1 fruit fly cellular context compared by ENCODE assay signal in the genomic region with DNA sequence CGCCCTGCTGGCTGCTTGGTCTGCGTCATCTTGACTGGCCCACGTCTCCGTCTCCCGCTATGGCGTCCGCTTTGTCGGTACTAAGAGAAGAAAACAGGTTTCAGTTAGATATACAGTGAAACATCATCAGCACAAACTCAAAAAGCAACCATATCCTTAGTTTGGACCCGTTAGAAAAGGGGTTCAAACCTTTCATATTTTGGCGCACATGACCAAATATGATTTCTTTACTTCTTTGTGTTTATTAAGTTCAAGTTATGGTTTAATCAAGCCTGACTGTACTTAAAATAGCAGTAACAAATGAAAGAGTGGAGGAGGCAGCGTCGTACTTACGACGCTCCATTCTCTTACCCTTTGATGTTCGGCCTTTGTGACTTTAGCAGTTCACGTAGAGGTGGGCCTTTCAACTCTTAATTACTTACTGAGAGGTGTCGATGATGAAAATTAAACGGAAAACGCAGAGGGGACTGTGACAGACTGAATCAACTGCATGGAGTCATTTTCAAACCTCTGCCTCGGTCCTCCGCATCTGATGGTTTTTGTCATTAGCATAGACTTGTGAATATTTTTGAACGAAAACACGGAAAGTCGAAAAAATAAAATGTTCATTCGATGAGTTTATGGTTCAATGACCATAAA.
TF ChIP-seq lines count a peak whose summit lies in the region.

No protein-coding gene starts in this region.

TF ChIP-seq in whole organism, embryonic, 481 proteins besides CTCF, POLR2A, EP300 and RAD21 (continued from another document and continues in another):
- TF ChIP-seq sug (tag; optimal IDR thresholded peaks at IDR 0.05; lab: Kevin White, UChicago) (peak; percentile 27), fd3F (GFP tag; optimal IDR thresholded peaks at IDR 0.05; lab: Kevin White, UChicago) (peak; percentile 71), Sry-δ (GFP tag; optimal IDR thresholded peaks at IDR 0.05; lab: Kevin White, UChicago) (peak; percentile 42), CG3726 (GFP tag; IDR thresholded peaks at IDR 0.05; lab: Robert Waterston, UW) (peak; percentile 79; the same call in 1 of the 3 replicates), CG10209 (GFP tag; optimal IDR thresholded peaks at IDR 0.05; lab: Kevin White, UChicago) (peak; percentile 82), hth (optimal IDR thresholded peaks at IDR 0.05; lab: Kevin White, UChicago) (no peak), pho (GFP tag; optimal IDR thresholded peaks at IDR 0.05; lab: Kevin White, UChicago) (peak; percentile 82), kni (GFP tag; optimal IDR thresholded peaks at IDR 0.05; lab: Kevin White, UChicago) (peak; percentile 1), jumu (GFP tag; optimal IDR thresholded peaks at IDR 0.05; lab: Kevin White, UChicago) (peak; percentile 88), sqz (GFP tag; optimal IDR thresholded peaks at IDR 0.05; lab: Kevin White, UChicago) (no peak), vnd (GFP tag; IDR thresholded peaks at IDR 0.05; lab: Robert Waterston, UW; ENCODE audit: partially characterized antibody) (0 out of 3 replicates have a peak, but pooled peaks have one; percentile 29), CG17361 (GFP tag; IDR thresholded peaks at IDR 0.05; lab: Robert Waterston, UW) (peak; percentile 73), danr (GFP tag; IDR thresholded peaks at IDR 0.05; lab: Robert Waterston, UW) (peak; percentile 74), CG11247 (GFP tag; IDR thresholded peaks at IDR 0.05; lab: Robert Waterston, UW) (peak; percentile 79), sisA (GFP tag; IDR thresholded peaks at IDR 0.05; lab: Robert Waterston, UW) (peak; percentile 81), CG12155 (GFP tag; optimal IDR thresholded peaks at IDR 0.05; lab: Kevin White, UChicago) (peak; percentile 84), jing (GFP tag; optimal IDR thresholded peaks at IDR 0.05; lab: Kevin White, UChicago) (peak; percentile 62), CG18764 (GFP tag; optimal IDR thresholded peaks at IDR 0.05; lab: Kevin White, UChicago) (peak; percentile 58), CG13296 (GFP tag; optimal IDR thresholded peaks at IDR 0.05; lab: Kevin White, UChicago) (peak; percentile 71), slou (GFP tag; optimal IDR thresholded peaks at IDR 0.05; lab: Kevin White, UChicago) (no peak), MBD-R2 (GFP tag; IDR thresholded peaks at IDR 0.05; lab: Robert Waterston, UW) (peak; percentile 56; the same call in 1 of the 2 replicates), Dref (GFP tag; IDR thresholded peaks at IDR 0.05; lab: Robert Waterston, UW) (0 out of 2 replicates have a peak, but pooled peaks have one; percentile 21), CG9215 (GFP tag; IDR thresholded peaks at IDR 0.05; lab: Robert Waterston, UW) (peak; percentile 61; the same call in 1 of the 2 replicates), BtbVII (GFP tag; optimal IDR thresholded peaks at IDR 0.05; lab: Kevin White, UChicago) (peak; percentile 77), CG10959 (GFP tag; IDR thresholded peaks at IDR 0.05; lab: Robert Waterston, UW) (peak; percentile 67), Camta (GFP tag; optimal IDR thresholded peaks at IDR 0.05; lab: Kevin White, UChicago) (peak; percentile 79), CG14667 (GFP tag; IDR thresholded peaks at IDR 0.05; lab: Robert Waterston, UW) (peak; percentile 68; the same call in 1 of the 2 replicates), BEAF-32 (GFP tag; optimal IDR thresholded peaks at IDR 0.05; lab: Kevin White, UChicago) (no peak), CG42726 (GFP tag; IDR thresholded peaks at IDR 0.05; lab: Robert Waterston, UW; ENCODE audit: partially characterized antibody) (no peak), inv (GFP tag; IDR thresholded peaks at IDR 0.05; lab: Robert Waterston, UW; ENCODE audit: partially characterized antibody) (no peak), Neu2 (GFP tag; optimal IDR thresholded peaks at IDR 0.05; lab: Kevin White, UChicago; ENCODE audit: borderline replicate concordance) (no peak), ash1 (GFP tag; optimal IDR thresholded peaks at IDR 0.05; lab: Kevin White, UChicago) (peak; percentile 46), lola (GFP tag; optimal IDR thresholded peaks at IDR 0.05; lab: Kevin White, UChicago) (peak in 1 of 3 experiments; percentile 60), Kr (GFP tag; optimal IDR thresholded peaks at IDR 0.05; lab: Kevin White, UChicago) (no peak), al (GFP tag; IDR thresholded peaks at IDR 0.05; lab: Robert Waterston, UW) (peak; percentile 86), chinmo (GFP tag; IDR thresholded peaks at IDR 0.05; lab: Robert Waterston, UW; ENCODE audit: partially characterized antibody) (0 out of 4 replicates have a peak, but pooled peaks have one; percentile 67), CG15073 (GFP tag; optimal IDR thresholded peaks at IDR 0.05; lab: Kevin White, UChicago) (peak; percentile 11), Fer3 (tag; optimal IDR thresholded peaks at IDR 0.05; lab: Kevin White, UChicago) (peak; percentile 83), schlank (tag; optimal IDR thresholded peaks at IDR 0.05; lab: Kevin White, UChicago) (peak; percentile 52), en (GFP tag; optimal IDR thresholded peaks at IDR 0.05; lab: Kevin White, UChicago) (peak; percentile 54), gcm (GFP tag; optimal IDR thresholded peaks at IDR 0.05; lab: Kevin White, UChicago) (peak; percentile 56), CG1024 (GFP tag; IDR thresholded peaks at IDR 0.05; lab: Robert Waterston, UW) (peak; percentile 77), CG14860 (GFP tag; IDR thresholded peaks at IDR 0.05; lab: Robert Waterston, UW; ENCODE audit: partially characterized antibody) (no peak), tio (GFP tag; optimal IDR thresholded peaks at IDR 0.05; lab: Kevin White, UChicago) (peak; percentile 67), TFAM (GFP tag; optimal IDR thresholded peaks at IDR 0.05; lab: Kevin White, UChicago) (no peak), sob (GFP tag; IDR thresholded peaks at IDR 0.05; lab: Robert Waterston, UW) (peak; percentile 90), CG16779 (GFP tag; IDR thresholded peaks at IDR 0.05; lab: Robert Waterston, UW) (peak; percentile 88), Vsx1 (GFP tag; optimal IDR thresholded peaks at IDR 0.05; lab: Kevin White, UChicago) (peak; percentile 62), rib (GFP tag; IDR thresholded peaks at IDR 0.05; lab: Robert Waterston, UW) (no peak), fd102C (GFP tag; optimal IDR thresholded peaks at IDR 0.05; lab: Kevin White, UChicago) (no peak), Optix (GFP tag; IDR thresholded peaks at IDR 0.05; lab: Robert Waterston, UW) (peak; percentile 83; the same call in 2 of the 3 replicates), p53 (GFP tag; optimal IDR thresholded peaks at IDR 0.05; lab: Kevin White, UChicago) (peak; percentile 35), Spps (tag; optimal IDR thresholded peaks at IDR 0.05; lab: Kevin White, UChicago) (peak; percentile 47), CG18011 (GFP tag; optimal IDR thresholded peaks at IDR 0.05; lab: Kevin White, UChicago) (peak; percentile 38), Oaz (GFP tag; IDR thresholded peaks at IDR 0.05; lab: Robert Waterston, UW) (peak; percentile 64), CG10462 (GFP tag; optimal IDR thresholded peaks at IDR 0.05; lab: Kevin White, UChicago) (peak; percentile 60), CG13775 (GFP tag; optimal IDR thresholded peaks at IDR 0.05; lab: Kevin White, UChicago) (peak; percentile 63), CG12744 (GFP tag; optimal IDR thresholded peaks at IDR 0.05; lab: Kevin White, UChicago) (peak; percentile 61), pfk (GFP tag; optimal IDR thresholded peaks at IDR 0.05; lab: Kevin White, UChicago) (no peak), caup (GFP tag; optimal IDR thresholded peaks at IDR 0.05; lab: Kevin White, UChicago; ENCODE audit: severe bottlenecking) (peak; percentile 79), Six4 (GFP tag; optimal IDR thresholded peaks at IDR 0.05; lab: Kevin White, UChicago) (peak; percentile 70), Side (GFP tag; optimal IDR thresholded peaks at IDR 0.05; lab: Kevin White, UChicago) (peak; percentile 83), NC2α (GFP tag; optimal IDR thresholded peaks at IDR 0.05; lab: Kevin White, UChicago) (peak; percentile 50), CG31224 (GFP tag; IDR thresholded peaks at IDR 0.05; lab: Robert Waterston, UW) (peak; percentile 73), CG12391 (tag; optimal IDR thresholded peaks at IDR 0.05; lab: Kevin White, UChicago) (peak; percentile 82), ind (GFP tag; optimal IDR thresholded peaks at IDR 0.05; lab: Kevin White, UChicago) (peak; percentile 86), gt (GFP tag; IDR thresholded peaks at IDR 0.05; lab: Robert Waterston, UW) (peak; percentile 40; the same call in 1 of the 2 replicates), CG14965 (GFP tag; optimal IDR thresholded peaks at IDR 0.05; lab: Kevin White, UChicago; ENCODE audit: borderline replicate concordance) (no peak), CG6254 (GFP tag; optimal IDR thresholded peaks at IDR 0.05; lab: Kevin White, UChicago) (no peak), HLHmδ (GFP tag; optimal IDR thresholded peaks at IDR 0.05; lab: Kevin White, UChicago) (no peak), CG7271 (tag; optimal IDR thresholded peaks at IDR 0.05; lab: Kevin White, UChicago) (peak; percentile 26), CG18476 (GFP tag; optimal IDR thresholded peaks at IDR 0.05; lab: Kevin White, UChicago) (peak; percentile 66), CG30020 (tag; optimal IDR thresholded peaks at IDR 0.05; lab: Kevin White, UChicago) (no peak), Aef1 (GFP tag; IDR thresholded peaks at IDR 0.05; lab: Robert Waterston, UW) (peak; percentile 75), CG31365 (tag; optimal IDR thresholded peaks at IDR 0.05; lab: Kevin White, UChicago) (peak; percentile 61), cg (GFP tag; optimal IDR thresholded peaks at IDR 0.05; lab: Kevin White, UChicago) (no peak), sim (GFP tag; IDR thresholded peaks at IDR 0.05; lab: Robert Waterston, UW) (peak; percentile 51; the same call in 1 of the 2 replicates), CG4360 (GFP tag; IDR thresholded peaks at IDR 0.05; lab: Robert Waterston, UW) (no peak), grn (GFP tag; optimal IDR thresholded peaks at IDR 0.05; lab: Kevin White, UChicago) (no peak), CG11093 (GFP tag; IDR thresholded peaks at IDR 0.05; lab: Robert Waterston, UW) (peak; percentile 82), cwo (GFP tag; optimal IDR thresholded peaks at IDR 0.05; lab: Kevin White, UChicago) (peak; percentile 82), NC2β (GFP tag; optimal IDR thresholded peaks at IDR 0.05; lab: Kevin White, UChicago) (peak; percentile 58), CG1603 (tag; optimal IDR thresholded peaks at IDR 0.05; lab: Kevin White, UChicago) (peak; percentile 86), Drgx (GFP tag; IDR thresholded peaks at IDR 0.05; lab: Robert Waterston, UW) (peak; percentile 94), CG6765 (GFP tag; optimal IDR thresholded peaks at IDR 0.05; lab: Kevin White, UChicago) (peak; percentile 54), CG32767 (GFP tag; IDR thresholded peaks at IDR 0.05; lab: Robert Waterston, UW) (peak; percentile 78; the same call in 1 of the 2 replicates), run (tag; optimal IDR thresholded peaks at IDR 0.05; lab: Kevin White, UChicago) (peak; percentile 63), stc (GFP tag; IDR thresholded peaks at IDR 0.05; lab: Robert Waterston, UW) (peak; percentile 88), CG2889 (GFP tag; IDR thresholded peaks at IDR 0.05; lab: Robert Waterston, UW) (peak; percentile 86), CG2120 (GFP tag; optimal IDR thresholded peaks at IDR 0.05; lab: Kevin White, UChicago) (peak; percentile 91), fd64A (GFP tag; optimal IDR thresholded peaks at IDR 0.05; lab: Kevin White, UChicago) (peak; percentile 63), Abd-B (GFP tag; optimal IDR thresholded peaks at IDR 0.05; lab: Kevin White, UChicago) (peak; percentile 68), stwl (tag; optimal IDR thresholded peaks at IDR 0.05; lab: Kevin White, UChicago) (no peak), CG3995 (GFP tag; optimal IDR thresholded peaks at IDR 0.05; lab: Kevin White, UChicago) (peak; percentile 13), trem (tag; optimal IDR thresholded peaks at IDR 0.05; lab: Kevin White, UChicago) (peak; percentile 23), nerfin-2 (GFP tag; IDR thresholded peaks at IDR 0.05; lab: Robert Waterston, UW; ENCODE audit: partially characterized antibody) (no peak), CG32532 (GFP tag; IDR thresholded peaks at IDR 0.05; lab: Robert Waterston, UW) (peak; percentile 94), Bgb (GFP tag; IDR thresholded peaks at IDR 0.05; lab: Robert Waterston, UW; ENCODE audit: partially characterized antibody) (no peak), CkIIα-i1 (GFP tag; IDR thresholded peaks at IDR 0.05; lab: Robert Waterston, UW) (peak; percentile 66; the same call in 1 of the 2 replicates), Awh (GFP tag; IDR thresholded peaks at IDR 0.05; lab: Robert Waterston, UW) (peak; percentile 70), zf30C (GFP tag; optimal IDR thresholded peaks at IDR 0.05; lab: Kevin White, UChicago) (no peak), trh (GFP tag; optimal IDR thresholded peaks at IDR 0.05; lab: Kevin White, UChicago) (no peak), dpn (GFP tag; optimal IDR thresholded peaks at IDR 0.05; lab: Kevin White, UChicago) (peak; percentile 85 to 91), Jarid2 (GFP tag; optimal IDR thresholded peaks at IDR 0.05; lab: Kevin White, UChicago) (peak; percentile 41), Fer1 (GFP tag; optimal IDR thresholded peaks at IDR 0.05; lab: Kevin White, UChicago) (peak; percentile 83), gce (GFP tag; IDR thresholded peaks at IDR 0.05; lab: Robert Waterston, UW) (peak; percentile 81; the same call in 2 of the 3 replicates), CG5953 (GFP tag; IDR thresholded peaks at IDR 0.05; lab: Robert Waterston, UW) (peak; percentile 71), CG7987 (GFP tag; optimal IDR thresholded peaks at IDR 0.05; lab: Kevin White, UChicago) (peak; percentile 70), CG8089 (GFP tag; optimal IDR thresholded peaks at IDR 0.05; lab: Kevin White, UChicago) (peak; percentile 59), twi (tag; optimal IDR thresholded peaks at IDR 0.05; lab: Kevin White, UChicago) (peak; percentile 12), CG3065 (GFP tag; optimal IDR thresholded peaks at IDR 0.05; lab: Kevin White, UChicago) (peak; percentile 3), CG8478 (optimal IDR thresholded peaks at IDR 0.05; lab: Kevin White, UChicago) (no peak), chif (GFP tag; optimal IDR thresholded peaks at IDR 0.05; lab: Kevin White, UChicago) (peak; percentile 66 to 84), her (GFP tag; optimal IDR thresholded peaks at IDR 0.05; lab: Kevin White, UChicago) (peak; percentile 89), CG6854 (GFP tag; optimal IDR thresholded peaks at IDR 0.05; lab: Kevin White, UChicago) (peak; percentile 59), lbe (GFP tag; optimal IDR thresholded peaks at IDR 0.05; lab: Kevin White, UChicago) (peak; percentile 94), CG11456 (GFP tag; IDR thresholded peaks at IDR 0.05; lab: Robert Waterston, UW) (peak; percentile 90), ranshi (GFP tag; IDR thresholded peaks at IDR 0.05; lab: Robert Waterston, UW) (peak; percentile 88), Scr (GFP tag; IDR thresholded peaks at IDR 0.05; lab: Robert Waterston, UW; ENCODE audit: partially characterized antibody) (0 out of 2 replicates have a peak, but pooled peaks have one; percentile 19), shn (GFP tag; optimal IDR thresholded peaks at IDR 0.05; lab: Kevin White, UChicago) (peak; percentile 37)
